Worm (Caenorhabditis elegans) whole organism, L4 larva: ENCODE measurements around the gene rpn-5.

Source experiments
- R02D3.7 ChIP-seq: fragments of 150-350 bp; sonication (generic microtip); optimal IDR thresholded peaks from 3 replicates; lab custom pipeline; 2014; ENCODE audit warnings: missing biosample characterization, missing genetic modification characterization
- ama-1 ChIP-seq: fragments of 150-350 bp; optimal IDR thresholded peaks from 2 replicates; lab custom pipeline; 2014; ENCODE audit warnings: inconsistent platforms, mixed read lengths
- lsy-2 ChIP-seq, 2 experiments: fragments of 150-350 bp in 1 of 2; sonication (generic microtip) in 1 of 2; optimal IDR thresholded peaks; 2 replicates each; lab custom pipeline; 2014 to 2017; ENCODE audit warnings: missing biosample characterization in 2 of 2, missing genetic modification characterization in 2 of 2
- madf-9 ChIP-seq: fragments of 200-800 bp; sonication (Bioruptor generic); conservative IDR thresholded peaks from 2 replicates; pipeline ENCODE4 v1.3.6; 2022; ENCODE audit warnings: missing genetic modification reagents, missing genetic modification characterization, missing compliant biosample characterization
- nhr-28 ChIP-seq: fragments of 150-350 bp; optimal IDR thresholded peaks from 2 replicates; lab custom pipeline; 2014; ENCODE audit warnings: missing biosample characterization, missing genetic modification characterization
- pha-4 ChIP-seq, 2 experiments: fragments of 150-350 bp in 1 of 2; fragments of 200-800 bp in 1 of 2; sonication (Bioruptor generic) in 1 of 2; IDR thresholded peaks in 1 of 2; optimal IDR thresholded peaks in 1 of 2; 2 replicates each; pipeline versions ENCODE4 v1.3.6 to Lab custom; 2014 to 2022; ENCODE audit warnings: missing genetic modification characterization in 2 of 2, missing genetic modification reagents in 2 of 2, missing biosample characterization in 1 of 2, missing compliant biosample characterization in 1 of 2
- snpc-4 ChIP-seq: fragments of 150-350 bp; optimal IDR thresholded peaks from 2 replicates; lab custom pipeline; 2014; ENCODE audit warnings: missing biosample characterization, missing genetic modification characterization
- unc-39 ChIP-seq: sonication (generic microtip); optimal IDR thresholded peaks from 2 replicates; lab custom pipeline; 2017; ENCODE audit warnings: missing biosample characterization, missing genetic modification characterization

- TF ChIP-seq lsy-2 (tag; optimal IDR thresholded peaks at IDR 0.05; lab: Kevin White, UChicago) (no peak), R02D3.7 (tag; lab: Kevin White, UChicago) (no peak), snpc-4 (tag; lab: Kevin White, UChicago) (no peak), madf-9 (GFP tag; lab: Robert Waterston, UW) (no peak), pha-4 (GFP tag; IDR thresholded peaks at IDR 0.05; lab: Robert Waterston, UW) (no peak), pha-4 (tag; optimal IDR thresholded peaks at IDR 0.05; lab: Kevin White, UChicago) (no peak), nhr-28 (no peak), ama-1 (lab: Kevin White, UChicago) (no peak), unc-39 (no peak)
Measured at ce11 chrII:4681391-4681790, 16.8 kb downstream of the rpn-5 start, which contains the start of gene T05A7.7.
